Worm (Caenorhabditis elegans): ENCODE results near the gene klp-4.

- no peak for TF ChIP-seq unc-39 (tag; optimal IDR thresholded peaks at IDR 0.05)
- no peak for TF ChIP-seq skn-1 (tag; optimal IDR thresholded peaks at IDR 0.05)
- TF ChIP-seq ama-1 (optimal IDR thresholded peaks at IDR 0.05): no peak
- no peak for TF ChIP-seq pqm-1 (tag; optimal IDR thresholded peaks at IDR 0.05)
- TF ChIP-seq nhr-237 (tag; optimal IDR thresholded peaks at IDR 0.05): no peak
- no peak for TF ChIP-seq mdl-1 (tag; optimal IDR thresholded peaks at IDR 0.05)
These were observed 6.1 kb upstream of the klp-4 start for ce11 chrX:3184649-3185048.

Measured in whole organism, L3 larva.